Fruit fly (Drosophila melanogaster) whole organism, prepupa: ENCODE results near the gene Roc1a.

Source experiments
- Blimp-1 ChIP-seq: fragments of 200-800 bp; sonication (Bioruptor generic); optimal IDR thresholded peaks from 3 replicates; lab custom pipeline; 2017; ENCODE audit warnings: missing biosample characterization, missing genetic modification characterization, mild to moderate bottlenecking, moderate library complexity, missing genetic modification reagents
- CG10669 ChIP-seq: fragments of 200-800 bp; sonication (Bioruptor generic); optimal IDR thresholded peaks from 3 replicates; lab custom pipeline; 2018; ENCODE audit warnings: missing biosample characterization, mild to moderate bottlenecking, missing genetic modification characterization, moderate library complexity
- CG11294 ChIP-seq: fragments of 200-800 bp; sonication (Bioruptor generic); IDR thresholded peaks from 2 replicates; pipeline ENCODE4 v1.3.6; 2022; ENCODE audit warnings: missing biosample characterization, missing genetic modification characterization
- CG11762 ChIP-seq: fragments of 200-800 bp; sonication (Bioruptor generic); optimal IDR thresholded peaks from 3 replicates; lab custom pipeline; 2016; ENCODE audit warnings: missing biosample characterization, missing genetic modification characterization; ENCODE audit not compliant: insufficient read depth
- CG11902 ChIP-seq: fragments of 200-800 bp; sonication (Bioruptor generic); optimal IDR thresholded peaks from 3 replicates; lab custom pipeline; 2016; ENCODE audit warnings: missing biosample characterization, missing genetic modification characterization
- CG15336 ChIP-seq: fragments of 200-800 bp; sonication (Bioruptor generic); IDR thresholded peaks from 2 replicates; pipeline ENCODE4 v1.3.6; 2022; ENCODE audit warnings: missing biosample characterization, missing genetic modification characterization
- CG1621 ChIP-seq: fragments of 200-800 bp; sonication (Bioruptor generic); optimal IDR thresholded peaks from 3 replicates; lab custom pipeline; 2018; ENCODE audit warnings: missing biosample characterization, mild to moderate bottlenecking, missing genetic modification characterization
- CG16779 ChIP-seq: fragments of 200-800 bp; sonication (Bioruptor generic); optimal IDR thresholded peaks from 3 replicates; lab custom pipeline; 2017; ENCODE audit warnings: missing biosample characterization, mild to moderate bottlenecking, missing genetic modification characterization
- CG3032 ChIP-seq: fragments of 200-800 bp; optimal IDR thresholded peaks from 2 replicates; lab custom pipeline; 2019; ENCODE audit warnings: missing biosample characterization, mild to moderate bottlenecking, missing genetic modification characterization, moderate library complexity
- CG31627 ChIP-seq: fragments of 200-800 bp; sonication (Bioruptor generic); optimal IDR thresholded peaks from 3 replicates; lab custom pipeline; 2016; ENCODE audit warnings: missing biosample characterization, missing genetic modification characterization
- CG3919 ChIP-seq: fragments of 200-800 bp; sonication (Bioruptor generic); optimal IDR thresholded peaks from 3 replicates; lab custom pipeline; 2016; ENCODE audit warnings: missing biosample characterization, missing genetic modification characterization
- CG4318 ChIP-seq: fragments of 200-800 bp; sonication (Bioruptor generic); optimal IDR thresholded peaks from 3 replicates; lab custom pipeline; 2017; ENCODE audit warnings: missing biosample characterization, mild to moderate bottlenecking, missing genetic modification characterization
- CG6163 ChIP-seq: fragments of 200-800 bp; sonication (Bioruptor generic); IDR thresholded peaks from 3 replicates; pipeline ENCODE4 v1.3.6; 2022; ENCODE audit warnings: missing biosample characterization, missing genetic modification characterization
- CG6276 ChIP-seq: fragments of 200-800 bp; sonication (Bioruptor generic); optimal IDR thresholded peaks from 2 replicates; lab custom pipeline; 2017; ENCODE audit warnings: missing biosample characterization, mild to moderate bottlenecking, missing genetic modification characterization
- CG6808 ChIP-seq: fragments of 200-800 bp; sonication (Bioruptor generic); optimal IDR thresholded peaks from 3 replicates; lab custom pipeline; 2017; ENCODE audit warnings: missing biosample characterization, missing genetic modification characterization, mild to moderate bottlenecking, moderate library complexity, missing genetic modification reagents
- CG6854 ChIP-seq: fragments of 200-800 bp; sonication (Bioruptor generic); optimal IDR thresholded peaks from 2 replicates; lab custom pipeline; 2017; ENCODE audit warnings: missing biosample characterization, mild to moderate bottlenecking, missing genetic modification characterization
- CG7368 ChIP-seq: fragments of 200-800 bp; sonication (Bioruptor generic); optimal IDR thresholded peaks from 3 replicates; lab custom pipeline; 2016; ENCODE audit warnings: missing biosample characterization, missing genetic modification characterization
- CG8319 ChIP-seq: fragments of 200-800 bp; sonication (Bioruptor generic); optimal IDR thresholded peaks from 3 replicates; lab custom pipeline; 2016; ENCODE audit warnings: missing biosample characterization, missing genetic modification characterization
- CG8632 ChIP-seq: fragments of 200-800 bp; sonication (Bioruptor generic); optimal IDR thresholded peaks from 3 replicates; lab custom pipeline; 2016; ENCODE audit warnings: missing biosample characterization, missing genetic modification characterization
- Eip75B ChIP-seq: fragments of 200-800 bp; sonication (Bioruptor generic); optimal IDR thresholded peaks from 3 replicates; lab custom pipeline; 2016; ENCODE audit warnings: missing biosample characterization, missing genetic modification characterization
- Eip78C ChIP-seq: fragments of 200-800 bp; sonication (Bioruptor generic); peaks from one replicate; lab custom pipeline; 2016; ENCODE audit warnings: missing biosample characterization, missing genetic modification characterization
- Eip93F ChIP-seq: fragments of 200-800 bp; sonication (Bioruptor generic); optimal IDR thresholded peaks from 2 replicates; lab custom pipeline; 2016; ENCODE audit warnings: missing biosample characterization, mild to moderate bottlenecking, missing genetic modification characterization
- Ets21C ChIP-seq: fragments of 200-800 bp; sonication (Bioruptor generic); optimal IDR thresholded peaks from 3 replicates; lab custom pipeline; 2016; ENCODE audit warnings: missing biosample characterization, missing genetic modification characterization
- Ets96B ChIP-seq: fragments of 200-800 bp; optimal IDR thresholded peaks from 2 replicates; lab custom pipeline; 2019; ENCODE audit warnings: missing biosample characterization, mild to moderate bottlenecking, missing genetic modification characterization, moderate library complexity
- Gug ChIP-seq: fragments of 200-800 bp; sonication (Bioruptor generic); IDR thresholded peaks from 2 replicates; pipeline ENCODE4 v1.3.6; 2022; ENCODE audit warnings: missing biosample characterization, missing genetic modification characterization
- Hr38 ChIP-seq: sonication (Bioruptor generic); optimal IDR thresholded peaks from 2 replicates; lab custom pipeline; 2016; ENCODE audit warnings: missing biosample characterization, missing genetic modification characterization
- Hr39 ChIP-seq: fragments of 200-800 bp; sonication (Bioruptor generic); optimal IDR thresholded peaks from 2 replicates; lab custom pipeline; 2016; ENCODE audit warnings: missing biosample characterization, missing genetic modification characterization
- Lpt ChIP-seq: fragments of 200-800 bp; sonication (Bioruptor generic); optimal IDR thresholded peaks from 3 replicates; lab custom pipeline; 2016; ENCODE audit warnings: missing biosample characterization, missing genetic modification characterization
- OdsH ChIP-seq: fragments of 200-800 bp; sonication (Bioruptor generic); optimal IDR thresholded peaks from 3 replicates; lab custom pipeline; 2016; ENCODE audit warnings: missing biosample characterization, missing genetic modification characterization
- Smox ChIP-seq: fragments of 200-800 bp; sonication (Bioruptor generic); optimal IDR thresholded peaks from 3 replicates; lab custom pipeline; 2016; ENCODE audit warnings: missing biosample characterization, missing genetic modification characterization
- Sox102F ChIP-seq: fragments of 200-800 bp; sonication (Bioruptor generic); optimal IDR thresholded peaks from 2 replicates; lab custom pipeline; 2016; ENCODE audit warnings: missing biosample characterization, mild to moderate bottlenecking, missing genetic modification characterization
- Sox14 ChIP-seq: fragments of 200-800 bp; sonication (Bioruptor generic); optimal IDR thresholded peaks from 3 replicates; lab custom pipeline; 2016; ENCODE audit warnings: missing biosample characterization, missing genetic modification characterization
- Sox15 ChIP-seq: fragments of 200-800 bp; sonication (Bioruptor generic); optimal IDR thresholded peaks from 3 replicates; lab custom pipeline; 2016; ENCODE audit warnings: missing biosample characterization, missing genetic modification characterization
- achi ChIP-seq: fragments of 200-800 bp; sonication (Bioruptor generic); optimal IDR thresholded peaks from 3 replicates; lab custom pipeline; 2016; ENCODE audit warnings: missing biosample characterization, missing genetic modification characterization
- cyc ChIP-seq: fragments of 200-800 bp; sonication (Bioruptor generic); optimal IDR thresholded peaks from 3 replicates; lab custom pipeline; 2016; ENCODE audit warnings: missing biosample characterization, missing genetic modification characterization
- dac ChIP-seq: fragments of 200-800 bp; sonication (Bioruptor generic); optimal IDR thresholded peaks from 2 replicates; lab custom pipeline; 2017; ENCODE audit warnings: missing biosample characterization, mild to moderate bottlenecking, missing genetic modification characterization
- dsx ChIP-seq: fragments of 200-800 bp; optimal IDR thresholded peaks from 3 replicates; lab custom pipeline; 2019; ENCODE audit warnings: missing biosample characterization, mild to moderate bottlenecking, missing genetic modification characterization, moderate library complexity; ENCODE audit not compliant: poor library complexity, severe bottlenecking
- esn ChIP-seq: fragments of 200-800 bp; sonication (Bioruptor generic); optimal IDR thresholded peaks from 2 replicates; lab custom pipeline; 2016; ENCODE audit warnings: missing biosample characterization, mild to moderate bottlenecking, missing genetic modification characterization, moderate library complexity
- fd59A ChIP-seq: fragments of 200-800 bp; sonication (Bioruptor generic); optimal IDR thresholded peaks from 2 replicates; lab custom pipeline; 2017; ENCODE audit warnings: missing biosample characterization, mild to moderate bottlenecking, missing genetic modification characterization, missing genetic modification reagents
- fd85E ChIP-seq: fragments of 200-800 bp; sonication (Bioruptor generic); optimal IDR thresholded peaks from 3 replicates; lab custom pipeline; 2016; ENCODE audit warnings: missing biosample characterization, missing genetic modification characterization
- fkh ChIP-seq: fragments of 200-800 bp; sonication (Bioruptor generic); optimal IDR thresholded peaks from 3 replicates; lab custom pipeline; 2017; ENCODE audit warnings: missing biosample characterization, mild to moderate bottlenecking, missing genetic modification characterization, moderate library complexity
- lz ChIP-seq: fragments of 200-800 bp; sonication (Bioruptor generic); optimal IDR thresholded peaks from 3 replicates; lab custom pipeline; 2016; ENCODE audit warnings: missing biosample characterization, missing genetic modification characterization
- salr ChIP-seq, 2 experiments: fragments of 200-800 bp; sonication (Bioruptor generic); optimal IDR thresholded peaks; 3 replicates each; lab custom pipeline; 2016 to 2018; ENCODE audit warnings: missing biosample characterization in 2 of 2, missing genetic modification characterization in 2 of 2, mild to moderate bottlenecking in 1 of 2
- spab ChIP-seq: fragments of 200-800 bp; sonication (Bioruptor generic); optimal IDR thresholded peaks from 2 replicates; lab custom pipeline; 2017; ENCODE audit warnings: missing biosample characterization, mild to moderate bottlenecking, missing genetic modification characterization, missing genetic modification reagents
- ss ChIP-seq, 2 experiments: fragments of 200-800 bp; sonication (Bioruptor generic); optimal IDR thresholded peaks; 2 replicates in 1 of 2; 3 replicates in 1 of 2; lab custom pipeline; 2017 to 2018; ENCODE audit warnings: mild to moderate bottlenecking in 2 of 2, missing biosample characterization in 2 of 2, missing genetic modification characterization in 2 of 2, moderate library complexity in 1 of 2
- svp ChIP-seq: fragments of 200-800 bp; sonication (Bioruptor generic); peaks from one replicate; lab custom pipeline; 2016; ENCODE audit warnings: missing biosample characterization, missing genetic modification characterization
- topi ChIP-seq: fragments of 200-800 bp; sonication (Bioruptor generic); optimal IDR thresholded peaks from 3 replicates; lab custom pipeline; 2016; ENCODE audit warnings: missing biosample characterization, missing genetic modification characterization
- vri ChIP-seq: fragments of 200-800 bp; sonication (Bioruptor generic); optimal IDR thresholded peaks from 3 replicates; lab custom pipeline; 2016; ENCODE audit warnings: missing biosample characterization, mild to moderate bottlenecking, missing genetic modification characterization

The Roc1a gene

DNA sequence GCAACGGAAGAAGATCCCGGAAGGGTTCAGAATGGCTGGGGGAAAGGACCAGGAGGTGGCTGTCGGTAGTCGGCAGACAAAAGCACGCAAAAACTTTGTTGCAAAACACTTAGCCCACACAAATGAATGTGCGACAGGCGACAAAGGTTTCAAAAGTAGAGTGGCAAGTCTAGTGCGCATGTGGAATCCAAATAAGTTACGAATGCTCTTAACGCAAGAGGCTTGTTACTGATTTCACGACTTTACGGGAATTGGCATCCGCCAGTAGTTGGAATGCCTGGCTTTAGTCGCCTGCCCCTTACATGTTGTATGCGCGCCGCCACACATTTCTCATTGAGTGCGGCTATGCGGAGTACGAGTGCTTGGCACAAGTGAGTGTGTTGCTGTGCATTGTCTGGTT is 31.4 kb downstream of the Roc1a start (continued):
- TF ChIP-seq CG11762 = no peak
- no peak for TF ChIP-seq CG8319 (GFP tag; lab: Kevin White, UChicago)
- peak; percentile 23 for TF ChIP-seq OdsH (GFP tag; lab: Kevin White, UChicago)
- peak; percentile 49; the same call in 1 of the 2 replicates for TF ChIP-seq CG15336 (GFP tag; lab: Robert Waterston, UW)
- peak; percentile 33 for TF ChIP-seq Smox (GFP tag; lab: Kevin White, UChicago)
- TF ChIP-seq Gug (GFP tag; lab: Robert Waterston, UW) = peak; percentile 38; the same call in 1 of the 2 replicates
- peak; percentile 14 for TF ChIP-seq svp (GFP tag; lab: Kevin White, UChicago)
- no peak for TF ChIP-seq CG3032 (tag; lab: Kevin White, UChicago)

DNA sequence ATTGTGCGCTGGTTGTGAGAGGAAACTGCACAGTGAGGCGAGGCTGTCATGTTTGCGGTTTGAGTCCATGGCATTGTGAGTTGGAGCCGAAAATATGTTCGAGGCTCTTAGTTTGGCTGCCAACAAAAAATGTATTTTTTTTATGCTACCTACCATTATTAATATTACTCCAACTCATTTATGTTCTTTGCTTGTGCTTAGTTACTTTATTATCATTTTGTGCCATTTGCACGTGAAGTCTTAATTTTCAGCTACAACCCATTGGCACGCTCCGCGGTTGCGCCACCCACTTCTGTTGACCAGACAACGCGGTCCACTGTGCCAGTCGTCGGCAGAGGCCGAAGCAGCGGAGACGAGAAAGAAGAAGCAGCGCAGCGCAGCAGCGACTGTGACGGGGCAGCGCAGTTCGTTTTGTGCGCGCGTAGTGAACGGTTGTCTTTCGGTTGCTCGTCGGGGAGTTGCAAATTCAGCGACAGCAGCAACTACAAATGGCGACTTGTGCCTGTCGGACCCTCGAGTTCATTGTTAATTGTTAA is 39.4 kb downstream of the Roc1a start, which contains the start of gene sdk:
TSS of gene sdk (plus strand) at position 398 of the 536 bp plus-strand sequence.
- peak; percentile 87 for TF ChIP-seq Eip93F
- peak; percentile 97 for TF ChIP-seq lz (GFP tag; lab: Kevin White, UChicago)
- TF ChIP-seq spab (GFP tag; lab: Kevin White, UChicago) = peak; percentile 87
- peak; percentile 87 for TF ChIP-seq Ets96B (tag; lab: Kevin White, UChicago)
- TF ChIP-seq Hr38 = peak; percentile 49
- TF ChIP-seq Eip78C (GFP tag; lab: Kevin White, UChicago) = peak; percentile 99
- TF ChIP-seq CG11762 = peak; percentile 90
- TF ChIP-seq Blimp-1 (GFP tag; lab: Kevin White, UChicago) = peak; percentile 82
- peak; percentile 92 for TF ChIP-seq Sox15 (GFP tag; lab: Kevin White, UChicago)
- peak; percentile 92 for TF ChIP-seq CG6276 (GFP tag; lab: Kevin White, UChicago)
- peak; percentile 78 for TF ChIP-seq CG11294
- peak; percentile 90 for TF ChIP-seq CG8632
- peak; percentile 93 for TF ChIP-seq Hr39 (GFP tag; lab: Kevin White, UChicago)
- TF ChIP-seq topi = peak; percentile 96
- peak; percentile 90 for TF ChIP-seq Lpt (GFP tag; lab: Kevin White, UChicago)
- TF ChIP-seq CG16779 = peak; percentile 89
- TF ChIP-seq OdsH (GFP tag; lab: Kevin White, UChicago) = peak; percentile 93
- TF ChIP-seq fd59A = peak; percentile 91
- peak; percentile 86 for TF ChIP-seq dsx
- peak; percentile 88 for TF ChIP-seq CG6854 (GFP tag; lab: Kevin White, UChicago)
- peak; percentile 89 for TF ChIP-seq CG11902 (GFP tag; lab: Kevin White, UChicago)
- peak; percentile 94 for TF ChIP-seq CG31627
- peak; percentile 92 for TF ChIP-seq CG3919 (GFP tag; lab: Kevin White, UChicago)
- peak; percentile 98 for TF ChIP-seq svp (GFP tag; lab: Kevin White, UChicago)
- peak; percentile 95 for TF ChIP-seq Smox (GFP tag; lab: Kevin White, UChicago)
- peak; percentile 91 for TF ChIP-seq cyc (GFP tag; lab: Kevin White, UChicago)
- peak; percentile 95 for TF ChIP-seq Ets21C (GFP tag; lab: Kevin White, UChicago)
- peak; percentile 88 for TF ChIP-seq CG8319 (GFP tag; lab: Kevin White, UChicago)
- TF ChIP-seq salr (GFP tag; optimal IDR thresholded peaks at IDR 0.05; lab: Kevin White, UChicago) = peak; percentile 72 to 93
- TF ChIP-seq CG10669 (GFP tag; lab: Kevin White, UChicago) = peak; percentile 93
- TF ChIP-seq vri (GFP tag; lab: Kevin White, UChicago) = peak; percentile 92
- TF ChIP-seq CG1621 = peak; percentile 89
- TF ChIP-seq dac (GFP tag; lab: Kevin White, UChicago) = peak; percentile 88
- TF ChIP-seq Eip75B (GFP tag; lab: Kevin White, UChicago) = peak; percentile 95
- TF ChIP-seq CG4318 (GFP tag; lab: Kevin White, UChicago) = peak; percentile 91
- peak; percentile 93 for TF ChIP-seq CG7368 (GFP tag; lab: Kevin White, UChicago)
- peak; percentile 89 to 91 for TF ChIP-seq ss (GFP tag; optimal IDR thresholded peaks at IDR 0.05; lab: Kevin White, UChicago)
- TF ChIP-seq achi = peak; percentile 92
- peak; percentile 86 for TF ChIP-seq fd85E (GFP tag; lab: Kevin White, UChicago)
- TF ChIP-seq Sox14 = peak; percentile 96
- peak; percentile 95 for TF ChIP-seq Sox102F
- TF ChIP-seq esn = peak; percentile 96
- peak; percentile 86 for TF ChIP-seq CG6163 (GFP tag; lab: Robert Waterston, UW)
- peak; percentile 92 for TF ChIP-seq CG15336 (GFP tag; lab: Robert Waterston, UW)
- TF ChIP-seq CG6808 = peak; percentile 91
- peak; percentile 64 for TF ChIP-seq fkh (GFP tag; lab: Kevin White, UChicago)
